Worm (Caenorhabditis elegans): ENCODE measurements around the gene mob-4.

DNA sequence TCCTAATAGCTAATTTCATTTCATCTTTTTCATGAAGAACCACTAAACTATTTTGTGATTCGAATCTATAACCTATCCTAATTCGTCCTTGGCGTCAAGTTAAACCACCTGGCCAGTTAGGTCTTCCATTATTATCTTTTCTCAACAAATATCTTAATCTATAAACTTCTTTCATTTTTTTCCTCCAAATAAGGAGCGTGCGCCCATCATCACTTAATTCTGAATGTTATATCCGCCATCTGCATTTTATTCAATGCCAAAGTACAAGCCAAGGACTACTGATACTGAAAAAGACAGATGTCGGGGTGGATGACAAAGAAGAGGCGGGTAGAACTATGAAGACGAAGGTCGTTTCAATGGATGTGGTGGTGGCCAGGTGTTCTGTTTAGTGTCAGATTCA is 4.0 kb downstream of the mob-4 start:
- peak in 1 of 2 experiments; percentile 79 for TF ChIP-seq unc-62 (GFP tag; optimal IDR thresholded peaks at IDR 0.05 in 1 of 2)
- TF ChIP-seq unc-62 (tag; optimal IDR thresholded peaks at IDR 0.05), result no peak
- TF ChIP-seq tra-1 (GFP tag; IDR thresholded peaks at IDR 0.05), result no peak
- no peak for TF ChIP-seq zag-1 (tag; optimal IDR thresholded peaks at IDR 0.05)
- TF ChIP-seq ceh-82 (tag; optimal IDR thresholded peaks at IDR 0.05), result no peak
- no peak for TF ChIP-seq pqm-1 (tag; optimal IDR thresholded peaks at IDR 0.05)
- TF ChIP-seq madf-9 (GFP tag; conservative IDR thresholded peaks at IDR 0.05), result no peak
- TF ChIP-seq fos-1 (tag; optimal IDR thresholded peaks at IDR 0.05), result no peak
